Worm (Caenorhabditis elegans) whole organism, early embryonic: ENCODE results near the gene B0554.2.

Experiments used
- B0310.2 ChIP-seq: sonication (generic microtip); optimal IDR thresholded peaks from 2 replicates; lab custom pipeline; 2016; ENCODE audit warnings: mild to moderate bottlenecking, missing genetic modification characterization, missing compliant biosample characterization
- F13C5.2 ChIP-seq: sonication (generic microtip); optimal IDR thresholded peaks from 2 replicates; lab custom pipeline; 2017; ENCODE audit warnings: mild to moderate bottlenecking, missing genetic modification characterization, inconsistent platforms, missing compliant biosample characterization
- aly-1 ChIP-seq: sonication (generic microtip); optimal IDR thresholded peaks from 2 replicates; lab custom pipeline; 2016; ENCODE audit warnings: missing genetic modification characterization, missing compliant biosample characterization
- ama-1 ChIP-seq: fragments of 150-350 bp; optimal IDR thresholded peaks from 2 replicates; lab custom pipeline; 2014
- ceh-13 ChIP-seq: fragments of 200-800 bp; sonication (Bioruptor generic); optimal IDR thresholded peaks from 2 replicates; lab custom pipeline; 2018; ENCODE audit warnings: mild to moderate bottlenecking, missing genetic modification characterization, missing compliant biosample characterization
- ceh-36 ChIP-seq: sonication (generic microtip); optimal IDR thresholded peaks from 2 replicates; lab custom pipeline; 2016; ENCODE audit warnings: missing genetic modification characterization, inconsistent platforms, missing compliant biosample characterization
- ets-7 ChIP-seq: sonication (generic microtip); optimal IDR thresholded peaks from 2 replicates; lab custom pipeline; 2016; ENCODE audit warnings: missing genotype, missing genetic modification characterization, missing compliant biosample characterization
- flt-1 ChIP-seq: fragments of 200-800 bp; sonication (Bioruptor generic); IDR thresholded peaks from 2 replicates; pipeline ENCODE4 v1.3.6; 2022; ENCODE audit warnings: missing genetic modification characterization, missing compliant biosample characterization
- hmbx-1 ChIP-seq: sonication (generic microtip); optimal IDR thresholded peaks from 2 replicates; lab custom pipeline; 2016; ENCODE audit warnings: mild to moderate bottlenecking, missing genetic modification characterization, missing compliant biosample characterization
- hmg-4 ChIP-seq: fragments of 200-800 bp; sonication (Bioruptor generic); optimal IDR thresholded peaks from 2 replicates; lab custom pipeline; 2018; ENCODE audit warnings: mild to moderate bottlenecking, missing genetic modification characterization, missing compliant biosample characterization
- hnd-1 ChIP-seq: sonication (generic microtip); optimal IDR thresholded peaks from 2 replicates; lab custom pipeline; 2016; ENCODE audit warnings: missing genetic modification characterization, missing compliant biosample characterization
- pes-1 ChIP-seq: fragments of 200-800 bp; sonication (Bioruptor generic); IDR thresholded peaks from 2 replicates; pipeline ENCODE4 v1.3.6; 2022; ENCODE audit warnings: missing genetic modification reagents, missing genetic modification characterization, missing compliant biosample characterization
- scrt-1 ChIP-seq: fragments of 200-800 bp; sonication (Bioruptor generic); IDR thresholded peaks from 2 replicates; pipeline ENCODE4 v1.3.6; 2022; ENCODE audit warnings: missing genetic modification characterization, missing compliant biosample characterization
- sea-1 ChIP-seq: fragments of 200-800 bp; sonication (Bioruptor generic); conservative IDR thresholded peaks from 2 replicates; pipeline ENCODE4 v1.3.6; 2022; ENCODE audit warnings: missing genetic modification characterization, missing compliant biosample characterization
- tbx-11 ChIP-seq: fragments of 200-800 bp; sonication (Bioruptor generic); IDR thresholded peaks from 2 replicates; pipeline ENCODE4 v1.3.6; 2022; ENCODE audit warnings: missing genetic modification characterization, missing compliant biosample characterization
- tbx-37 ChIP-seq: fragments of 200-800 bp; sonication (Bioruptor generic); conservative IDR thresholded peaks from 2 replicates; pipeline ENCODE4 v1.3.6; 2022; ENCODE audit warnings: missing genetic modification reagents, missing genetic modification characterization, missing compliant biosample characterization
- tra-4 ChIP-seq: sonication (generic microtip); optimal IDR thresholded peaks from 2 replicates; lab custom pipeline; 2017; ENCODE audit warnings: missing genetic modification characterization, missing compliant biosample characterization

The B0554.2 gene

ce11 chrV:424140-424539, 9.9 kb upstream of the B0554.2 start, which contains the start of gene B0554.5:
Gene B0554.5, plus strand, starts transcription at chrV:424440.
- TF ChIP-seq ceh-13 (GFP tag; lab: Kevin White, UChicago), result no peak
- no peak for TF ChIP-seq F13C5.2 (tag; lab: Kevin White, UChicago)
- TF ChIP-seq aly-1, result no peak
- no peak for TF ChIP-seq tbx-11 (GFP tag; lab: Robert Waterston, UW)
- TF ChIP-seq scrt-1, result no peak

ce11 chrV:428844-429243, 5.2 kb upstream of the B0554.2 start, which contains the start of gene B0554.4:
Gene B0554.4, plus strand, starts transcription at chrV:429144.
- TF ChIP-seq ama-1 (lab: Kevin White, UChicago) (no peak), ceh-13 (GFP tag; lab: Kevin White, UChicago) (no peak), tra-4 (tag; lab: Kevin White, UChicago) (no peak), tbx-37 (no peak), tbx-11 (GFP tag; lab: Robert Waterston, UW) (no peak)

- TF ChIP-seq ama-1 (lab: Kevin White, UChicago) (no peak), tra-4 (tag; lab: Kevin White, UChicago) (no peak), pes-1 (no peak), scrt-1 (no peak), ceh-36 (tag; lab: Kevin White, UChicago) (no peak), ets-7 (tag; lab: Kevin White, UChicago) (no peak), hmg-4 (GFP tag; lab: Kevin White, UChicago) (no peak), B0310.2 (no peak), hnd-1 (tag; lab: Kevin White, UChicago) (no peak), aly-1 (no peak), tbx-11 (GFP tag; lab: Robert Waterston, UW) (no peak)
Measured at ce11 chrV:432991-433390, 1.0 kb upstream of the B0554.2 start.

DNA sequence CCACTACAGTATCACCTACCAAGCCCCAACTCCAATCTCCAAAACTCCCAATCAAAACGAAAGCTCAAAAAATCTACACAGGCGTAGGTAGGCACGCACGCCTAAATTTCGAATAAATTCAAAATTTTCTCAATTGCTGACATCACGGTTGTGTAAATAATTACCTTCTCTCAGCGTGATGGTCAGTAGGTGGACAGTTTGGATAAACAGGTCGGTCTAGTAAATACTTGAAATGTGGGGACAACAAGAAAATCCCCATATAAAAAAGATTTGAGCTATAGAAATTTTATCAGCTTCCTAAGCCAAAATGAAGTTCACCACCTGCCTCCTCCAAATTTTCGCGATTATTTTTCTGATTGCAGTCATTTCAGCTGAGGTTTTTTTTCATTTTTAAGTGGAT, 4.1 kb downstream of the B0554.2 start, which contains the start of gene B0554.1:
Gene B0554.1, plus strand, starts transcription at position 301 of the 400 bp plus-strand sequence.
- TF ChIP-seq ceh-13 (GFP tag; lab: Kevin White, UChicago) (no peak), hmbx-1 (tag; lab: Kevin White, UChicago) (no peak), ama-1 (lab: Kevin White, UChicago) (no peak), F13C5.2 (tag; lab: Kevin White, UChicago) (no peak), scrt-1 (no peak), hmg-4 (GFP tag; lab: Kevin White, UChicago) (no peak), ets-7 (tag; lab: Kevin White, UChicago) (no peak), aly-1 (no peak), flt-1 (GFP tag; lab: Robert Waterston, UW) (no peak), tbx-11 (GFP tag; lab: Robert Waterston, UW) (no peak)

ce11 chrV:439183-439749, 5.3 kb downstream of the B0554.2 start:
- TF ChIP-seq F13C5.2 (tag; lab: Kevin White, UChicago), result no peak
- no peak for TF ChIP-seq flt-1 (GFP tag; lab: Robert Waterston, UW)
- TF ChIP-seq tbx-37, result no peak
- TF ChIP-seq aly-1, result no peak
- TF ChIP-seq tra-4 (tag; lab: Kevin White, UChicago), result no peak
- TF ChIP-seq ama-1 (lab: Kevin White, UChicago), result no peak
- TF ChIP-seq scrt-1, result no peak
- TF ChIP-seq pes-1, result no peak
- no peak for TF ChIP-seq sea-1 (GFP tag; lab: Robert Waterston, UW)
- no peak for TF ChIP-seq B0310.2
- TF ChIP-seq ceh-13 (GFP tag; lab: Kevin White, UChicago), result no peak
- no peak for TF ChIP-seq hnd-1 (tag; lab: Kevin White, UChicago)
- TF ChIP-seq ets-7 (tag; lab: Kevin White, UChicago), result no peak
- TF ChIP-seq hmbx-1 (tag; lab: Kevin White, UChicago), result no peak
- TF ChIP-seq ceh-36 (tag; lab: Kevin White, UChicago), result no peak
- no peak for TF ChIP-seq tbx-11 (GFP tag; lab: Robert Waterston, UW)
- no peak for TF ChIP-seq hmg-4 (GFP tag; lab: Kevin White, UChicago)

DNA sequence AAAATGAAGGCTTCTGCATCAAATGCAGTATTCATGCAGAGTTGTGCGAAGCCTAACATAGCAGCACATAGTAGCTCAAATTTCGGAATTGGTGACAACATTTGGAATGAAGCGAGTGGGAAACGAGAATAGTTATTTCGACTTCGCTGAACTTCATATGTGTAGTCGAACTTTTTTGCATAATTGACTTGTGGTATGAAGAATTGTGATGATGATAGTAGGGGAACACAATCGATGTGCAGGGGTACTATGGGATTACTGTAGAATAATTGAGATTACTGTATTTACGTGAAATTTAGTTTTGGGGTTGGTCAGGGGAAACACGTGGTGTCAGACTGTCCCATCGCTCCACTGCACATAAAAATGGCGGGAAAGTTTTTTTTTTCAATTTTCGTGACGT, 6.9 kb downstream of the B0554.2 start, which contains the start of gene B0554.7:
Gene B0554.7, minus strand, starts transcription at position 101 of the 400 bp plus-strand sequence.
- TF ChIP-seq B0310.2 (no peak), tbx-37 (no peak), tbx-11 (GFP tag; lab: Robert Waterston, UW) (no peak), tra-4 (tag; lab: Kevin White, UChicago) (no peak), hnd-1 (tag; lab: Kevin White, UChicago) (no peak), flt-1 (GFP tag; lab: Robert Waterston, UW) (no peak), ceh-36 (tag; lab: Kevin White, UChicago) (no peak), ets-7 (tag; lab: Kevin White, UChicago) (no peak), F13C5.2 (tag; lab: Kevin White, UChicago) (no peak), hmg-4 (GFP tag; lab: Kevin White, UChicago) (no peak), aly-1 (no peak), sea-1 (GFP tag; lab: Robert Waterston, UW) (no peak), hmbx-1 (tag; lab: Kevin White, UChicago) (no peak), ama-1 (lab: Kevin White, UChicago) (no peak), scrt-1 (no peak), pes-1 (no peak), ceh-13 (GFP tag; lab: Kevin White, UChicago) (no peak)

DNA sequence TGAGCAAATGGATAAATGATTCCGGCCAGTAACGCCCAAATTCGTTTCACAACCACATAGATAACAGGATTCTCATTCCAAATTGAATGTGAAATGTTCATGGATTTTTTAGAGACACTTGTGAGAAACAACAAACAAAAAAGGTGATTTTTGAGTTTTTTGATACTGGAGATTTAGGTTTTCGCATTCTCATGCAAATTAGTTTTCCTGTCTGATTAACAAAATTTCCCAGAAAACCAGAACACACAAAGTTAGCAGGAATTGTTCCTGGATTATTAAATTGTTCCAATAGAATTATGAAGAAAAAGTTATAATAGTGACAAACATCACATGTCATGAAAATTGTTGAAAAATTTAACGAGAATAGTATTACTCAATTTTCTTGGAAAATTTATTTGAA, 9.2 kb downstream of the B0554.2 start, which contains the start of gene srh-33:
Gene srh-33, minus strand, starts transcription at position 101 of the 400 bp plus-strand sequence.
- TF ChIP-seq hmbx-1 (tag; lab: Kevin White, UChicago) (no peak), pes-1 (no peak), B0310.2 (no peak), scrt-1 (no peak), hmg-4 (GFP tag; lab: Kevin White, UChicago) (no peak), F13C5.2 (tag; lab: Kevin White, UChicago) (no peak), tra-4 (tag; lab: Kevin White, UChicago) (no peak), tbx-11 (GFP tag; lab: Robert Waterston, UW) (no peak), ceh-36 (tag; lab: Kevin White, UChicago) (no peak), sea-1 (GFP tag; lab: Robert Waterston, UW) (no peak), hnd-1 (tag; lab: Kevin White, UChicago) (no peak), ceh-13 (GFP tag; lab: Kevin White, UChicago) (no peak), aly-1 (no peak), flt-1 (GFP tag; lab: Robert Waterston, UW) (no peak), ets-7 (tag; lab: Kevin White, UChicago) (no peak), ama-1 (lab: Kevin White, UChicago) (no peak), tbx-37 (no peak)
